Worm (Caenorhabditis elegans) whole organism, L4 larva: ENCODE measurements around the gene fbxb-42.

Source experiments
- aha-1 ChIP-seq: fragments of 150-350 bp; peaks from one replicate; lab custom pipeline; 2014; ENCODE audit warnings: missing biosample characterization, missing genetic modification characterization
- ceh-28 ChIP-seq: fragments of 150-350 bp; optimal IDR thresholded peaks from 2 replicates; lab custom pipeline; 2014; ENCODE audit warnings: missing biosample characterization, missing genetic modification reagents, missing genetic modification characterization
- ces-1 ChIP-seq: fragments of 150-350 bp; sonication (generic microtip); optimal IDR thresholded peaks from 4 replicates; lab custom pipeline; 2014; ENCODE audit warnings: missing biosample characterization, missing genetic modification reagents, missing genetic modification characterization
- dpl-1 ChIP-seq: fragments of 150-350 bp; optimal IDR thresholded peaks from 2 replicates; lab custom pipeline; 2014; ENCODE audit warnings: missing biosample characterization, missing genetic modification reagents, missing genetic modification characterization
- duxl-1 ChIP-seq: sonication (generic microtip); optimal IDR thresholded peaks from 2 replicates; lab custom pipeline; 2016; ENCODE audit warnings: mild to moderate bottlenecking, missing genetic modification characterization, moderate library complexity, missing compliant biosample characterization; ENCODE audit not compliant: poor library complexity
- egl-27 ChIP-seq: sonication (generic microtip); optimal IDR thresholded peaks from 3 replicates; lab custom pipeline; 2017; ENCODE audit warnings: missing biosample characterization, missing genetic modification reagents, missing genetic modification characterization
- lin-39 ChIP-seq: fragments of 150-350 bp; optimal IDR thresholded peaks from 2 replicates; lab custom pipeline; 2014; ENCODE audit warnings: missing biosample characterization, missing genetic modification reagents, missing genetic modification characterization
- pha-4 ChIP-seq, 2 experiments: fragments of 150-350 bp in 1 of 2; fragments of 200-800 bp in 1 of 2; sonication (Bioruptor generic) in 1 of 2; IDR thresholded peaks in 1 of 2; optimal IDR thresholded peaks in 1 of 2; 2 replicates each; pipeline versions ENCODE4 v1.3.6 to Lab custom; 2014 to 2022; ENCODE audit warnings: missing genetic modification characterization in 2 of 2, missing genetic modification reagents in 2 of 2, missing biosample characterization in 1 of 2, missing compliant biosample characterization in 1 of 2

ce11 chrII:1538589-1538988 lies 1.2 kb downstream of the fbxb-42 start, which contains the start of gene fbxb-44:
- TF ChIP-seq dpl-1 (GFP tag; lab: Kevin White, UChicago) (no peak), ces-1 (GFP tag; lab: Kevin White, UChicago) (no peak), pha-4 (GFP tag; IDR thresholded peaks at IDR 0.05; lab: Robert Waterston, UW) (no peak), pha-4 (tag; optimal IDR thresholded peaks at IDR 0.05; lab: Kevin White, UChicago) (no peak), lin-39 (tag; lab: Kevin White, UChicago) (no peak), egl-27 (tag; lab: Kevin White, UChicago) (no peak), ceh-28 (tag; lab: Kevin White, UChicago) (no peak), aha-1 (tag; lab: Kevin White, UChicago) (no peak), duxl-1 (no peak)
